Worm (Caenorhabditis elegans) whole organism, mixed stage, embryonic: Measurements from ENCODE around the gene F11C1.4.

Experiments
- bed-3 ChIP-seq: fragments of 200-800 bp; sonication (Bioruptor generic); optimal IDR thresholded peaks from 3 replicates; lab custom pipeline; 2018; ENCODE audit warnings: mild to moderate bottlenecking, missing genetic modification characterization, moderate library complexity, missing compliant biosample characterization
- blmp-1 ChIP-seq: fragments of 150-350 bp; optimal IDR thresholded peaks from 2 replicates; lab custom pipeline; 2014; ENCODE audit warnings: missing biosample characterization, missing genetic modification characterization
- ces-1 ChIP-seq: fragments of 150-350 bp; optimal IDR thresholded peaks from 2 replicates; lab custom pipeline; 2014; ENCODE audit warnings: missing biosample characterization, missing genetic modification reagents, missing genetic modification characterization
- elt-1 ChIP-seq: sonication (generic microtip); optimal IDR thresholded peaks from 2 replicates; lab custom pipeline; 2017; ENCODE audit warnings: missing genetic modification characterization, mild to moderate bottlenecking, missing compliant biosample characterization, antibody characterized with exemption, moderate library complexity, borderline replicate concordance; ENCODE audit not compliant: insufficient read depth
- lin-13 ChIP-seq: fragments of 150-350 bp; optimal IDR thresholded peaks from 2 replicates; lab custom pipeline; 2014; ENCODE audit warnings: missing biosample characterization, missing genetic modification characterization
- lsy-2 ChIP-seq: fragments of 150-350 bp; optimal IDR thresholded peaks from 2 replicates; lab custom pipeline; 2014; ENCODE audit warnings: missing biosample characterization, missing genetic modification characterization
- mep-1 ChIP-seq: fragments of 150-350 bp; optimal IDR thresholded peaks from 2 replicates; lab custom pipeline; 2017; ENCODE audit warnings: missing biosample characterization, missing genetic modification reagents, missing genetic modification characterization, inconsistent platforms
- nhr-76 ChIP-seq: sonication (generic microtip); optimal IDR thresholded peaks from 2 replicates; lab custom pipeline; 2017; ENCODE audit warnings: missing biosample characterization, missing genetic modification characterization
- pha-4 ChIP-seq: fragments of 150-350 bp; optimal IDR thresholded peaks from 2 replicates; lab custom pipeline; 2018; ENCODE audit warnings: missing biosample characterization, missing genetic modification reagents, missing genetic modification characterization
- snpc-4 ChIP-seq: fragments of 150-350 bp; optimal IDR thresholded peaks from 2 replicates; lab custom pipeline; 2014; ENCODE audit warnings: missing biosample characterization, missing genetic modification characterization
- sptf-1 ChIP-seq: sonication (generic microtip); optimal IDR thresholded peaks from 2 replicates; lab custom pipeline; 2017; ENCODE audit warnings: mild to moderate bottlenecking, missing genetic modification characterization, moderate library complexity, missing compliant biosample characterization
- unc-39 ChIP-seq: fragments of 150-350 bp; optimal IDR thresholded peaks from 2 replicates; lab custom pipeline; 2014; ENCODE audit warnings: missing biosample characterization, missing genetic modification characterization
- ztf-11 ChIP-seq: fragments of 150-350 bp; optimal IDR thresholded peaks from 2 replicates; lab custom pipeline; 2014; ENCODE audit warnings: missing biosample characterization, missing genetic modification characterization

- TF ChIP-seq nhr-76 (tag; lab: Kevin White, UChicago), result no peak
- TF ChIP-seq lsy-2, result no peak
- no peak for TF ChIP-seq unc-39
- TF ChIP-seq pha-4 (tag; lab: Kevin White, UChicago), result no peak
- TF ChIP-seq ztf-11 (tag; lab: Kevin White, UChicago), result no peak
- TF ChIP-seq elt-1 (tag; lab: Kevin White, UChicago), result no peak
- no peak for TF ChIP-seq lin-13
- no peak for TF ChIP-seq sptf-1 (tag; lab: Kevin White, UChicago)
- TF ChIP-seq blmp-1 (tag; lab: Kevin White, UChicago), result no peak
- TF ChIP-seq ces-1, result no peak
- TF ChIP-seq bed-3, result no peak
- TF ChIP-seq mep-1, result no peak
- TF ChIP-seq snpc-4 (tag; lab: Kevin White, UChicago), result no peak
Observed at ce11 chrX:12937521-12937920, 39.4 kb upstream of the F11C1.4 start.
